Worm (Caenorhabditis elegans): ENCODE data around the gene glf-1.

The glf-1 gene

DNA sequence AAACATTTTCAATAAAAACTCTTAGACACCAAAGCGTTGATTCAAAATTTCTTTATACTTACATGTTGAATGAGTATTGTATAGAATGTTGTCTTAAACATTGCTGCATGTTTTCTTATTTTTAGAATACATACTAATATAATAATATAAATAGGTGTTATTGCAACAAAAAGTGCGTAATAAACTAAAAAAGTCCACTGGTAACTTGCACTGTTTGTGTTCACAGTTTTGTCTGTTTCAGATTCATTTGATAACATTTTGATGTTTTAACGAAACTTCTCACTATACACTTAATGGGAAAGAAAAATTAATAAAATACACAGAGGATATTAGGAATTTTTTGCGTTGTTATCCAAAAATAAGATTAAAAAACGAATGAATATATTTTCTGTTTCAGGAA is 11.8 kb upstream of the glf-1 start, which contains the start of gene srv-19:
srv-19 (minus strand) TSS at position 101 of the 400 bp plus-strand sequence.
- TF ChIP-seq unc-39 (tag; optimal IDR thresholded peaks at IDR 0.05) (no peak), hmg-11 (tag; optimal IDR thresholded peaks at IDR 0.05) (no peak), fkh-10 (GFP tag; optimal IDR thresholded peaks at IDR 0.05) (no peak), lin-15B (tag; optimal IDR thresholded peaks at IDR 0.05) (no peak), nhr-76 (tag; optimal IDR thresholded peaks at IDR 0.05) (no peak), pha-4 (tag; optimal IDR thresholded peaks at IDR 0.05) (no peak), fos-1 (tag; optimal IDR thresholded peaks at IDR 0.05) (no peak), unc-62 (GFP tag; optimal IDR thresholded peaks at IDR 0.05) (no peak), nhr-28 (tag; optimal IDR thresholded peaks at IDR 0.05) (no peak), elt-2 (tag; optimal IDR thresholded peaks at IDR 0.05) (no peak)

DNA sequence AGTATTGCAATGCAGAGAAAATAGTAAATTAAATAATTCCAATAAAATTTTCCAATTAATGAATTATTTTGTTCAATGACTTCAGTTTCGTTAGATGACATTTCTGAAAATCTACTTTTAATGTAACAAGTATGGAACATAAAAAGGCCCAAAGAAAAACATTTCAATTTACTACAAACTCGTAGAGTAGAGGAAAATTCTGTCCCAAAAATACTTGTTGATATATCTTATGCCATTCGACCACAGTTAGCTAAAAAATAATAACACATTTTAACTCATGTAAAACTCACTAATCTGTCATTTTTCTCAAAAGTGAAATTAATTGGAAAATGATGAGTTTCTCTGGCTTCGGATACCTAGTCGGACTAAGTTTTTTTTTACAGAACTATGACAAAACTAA is 8.4 kb upstream of the glf-1 start, which contains the start of gene srv-21:
srv-21 (minus strand) TSS at position 101 of the 400 bp plus-strand sequence.
- TF ChIP-seq ceh-28 (tag; optimal IDR thresholded peaks at IDR 0.05) (no peak), R02D3.7 (tag; optimal IDR thresholded peaks at IDR 0.05) (no peak), ceh-16 (tag; optimal IDR thresholded peaks at IDR 0.05) (no peak), fos-1 (tag; optimal IDR thresholded peaks at IDR 0.05) (no peak), nhr-25 (tag; optimal IDR thresholded peaks at IDR 0.05) (no peak), jun-1 (tag; optimal IDR thresholded peaks at IDR 0.05) (no peak), egl-5 (tag; optimal IDR thresholded peaks at IDR 0.05) (no peak), elt-3 (tag; optimal IDR thresholded peaks at IDR 0.05) (no peak), sea-2 (GFP tag; optimal IDR thresholded peaks at IDR 0.05) (no peak), nhr-76 (tag; optimal IDR thresholded peaks at IDR 0.05) (no peak), fkh-10 (GFP tag; optimal IDR thresholded peaks at IDR 0.05) (no peak), daf-12 (tag; optimal IDR thresholded peaks at IDR 0.05) (no peak), unc-39 (tag; optimal IDR thresholded peaks at IDR 0.05) (no peak), nhr-11 (tag; optimal IDR thresholded peaks at IDR 0.05) (no peak), ztf-11 (tag; optimal IDR thresholded peaks at IDR 0.05) (no peak), nhr-28 (tag; optimal IDR thresholded peaks at IDR 0.05) (no peak)

DNA sequence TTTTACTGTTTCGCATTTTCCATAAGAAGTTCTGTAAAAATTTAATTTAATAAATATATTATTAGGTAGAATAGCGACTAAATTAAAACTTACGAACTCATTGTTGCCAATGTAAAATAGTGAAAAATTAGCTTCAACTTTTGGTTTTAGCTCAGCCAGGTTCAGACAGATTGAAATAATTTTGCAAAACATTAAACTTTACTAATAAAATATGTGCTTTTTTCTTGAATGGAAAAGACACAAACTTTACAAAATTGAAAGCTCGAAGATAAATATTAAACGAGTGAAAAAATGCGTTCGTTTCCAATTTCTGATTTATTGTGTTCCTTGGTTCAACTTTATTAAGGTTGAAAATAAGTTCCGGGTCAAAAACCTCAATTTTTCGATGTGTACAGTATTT is 5.8 kb upstream of the glf-1 start, which contains the start of gene srv-22:
srv-22 (minus strand) TSS at position 101 of the 400 bp plus-strand sequence.
- TF ChIP-seq ceh-28 (tag; optimal IDR thresholded peaks at IDR 0.05) = no peak
- no peak for TF ChIP-seq jun-1 (tag; optimal IDR thresholded peaks at IDR 0.05)
- no peak for TF ChIP-seq fkh-2 (tag; optimal IDR thresholded peaks at IDR 0.05)
- no peak for TF ChIP-seq pha-4 (tag; optimal IDR thresholded peaks at IDR 0.05)
- no peak for TF ChIP-seq pqm-1 (tag; optimal IDR thresholded peaks at IDR 0.05)
- no peak for TF ChIP-seq mml-1 (tag; optimal IDR thresholded peaks at IDR 0.05)

DNA sequence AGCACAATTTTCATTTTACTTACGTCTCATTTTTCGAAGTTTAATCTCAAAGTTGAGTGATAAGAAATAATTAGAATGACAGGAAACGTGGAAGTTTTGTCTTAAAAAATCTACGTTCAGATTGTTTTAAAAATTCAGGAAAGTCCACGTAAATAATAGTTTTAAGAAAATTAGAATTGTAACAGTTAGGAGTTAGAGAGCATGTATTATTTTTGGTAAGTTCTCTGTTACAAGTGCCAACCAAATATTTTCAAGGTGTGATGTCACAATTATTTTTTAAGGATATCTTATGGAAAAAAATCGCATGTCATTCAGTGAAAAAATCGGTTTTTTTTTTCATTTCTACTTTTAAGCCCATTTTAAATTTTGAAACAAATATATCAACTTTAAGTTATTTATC is 1.1 kb upstream of the glf-1 start, which contains the start of gene H04M03.11:
H04M03.11 (minus strand) TSS at position 101 of the 400 bp plus-strand sequence.
- TF ChIP-seq nhr-77 (tag; optimal IDR thresholded peaks at IDR 0.05) (no peak), mdl-1 (tag; optimal IDR thresholded peaks at IDR 0.05) (no peak), nhr-12 (tag; optimal IDR thresholded peaks at IDR 0.05) (no peak), fkh-2 (tag; optimal IDR thresholded peaks at IDR 0.05) (no peak), snpc-4 (tag; optimal IDR thresholded peaks at IDR 0.05) (no peak), egl-27 (tag; optimal IDR thresholded peaks at IDR 0.05) (no peak), nhr-11 (tag; optimal IDR thresholded peaks at IDR 0.05) (no peak)

DNA sequence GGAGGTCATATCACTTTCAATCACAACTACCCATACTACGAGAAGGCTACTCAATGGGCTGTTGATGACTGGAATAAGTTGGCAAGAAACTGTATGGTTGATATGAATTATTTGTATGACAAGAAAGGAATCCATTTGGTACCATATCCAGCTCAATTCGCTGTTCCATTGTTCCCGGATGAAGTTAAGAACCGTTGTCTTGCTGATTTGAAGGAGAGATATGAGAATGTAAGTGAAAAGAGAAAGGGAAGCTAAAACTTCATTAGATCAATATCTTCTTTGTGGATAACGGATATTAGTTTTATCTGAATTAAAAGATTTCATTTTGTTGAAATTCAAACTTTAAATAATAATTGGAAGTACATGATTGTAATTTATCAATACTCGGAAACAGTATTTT is 970 bp downstream of the glf-1 start:
- TF ChIP-seq R02D3.7 (tag; optimal IDR thresholded peaks at IDR 0.05) (no peak), nhr-43 (tag; optimal IDR thresholded peaks at IDR 0.05; ENCODE audit: poor library complexity, severe bottlenecking) (no peak), ztf-11 (tag; optimal IDR thresholded peaks at IDR 0.05) (no peak)

DNA sequence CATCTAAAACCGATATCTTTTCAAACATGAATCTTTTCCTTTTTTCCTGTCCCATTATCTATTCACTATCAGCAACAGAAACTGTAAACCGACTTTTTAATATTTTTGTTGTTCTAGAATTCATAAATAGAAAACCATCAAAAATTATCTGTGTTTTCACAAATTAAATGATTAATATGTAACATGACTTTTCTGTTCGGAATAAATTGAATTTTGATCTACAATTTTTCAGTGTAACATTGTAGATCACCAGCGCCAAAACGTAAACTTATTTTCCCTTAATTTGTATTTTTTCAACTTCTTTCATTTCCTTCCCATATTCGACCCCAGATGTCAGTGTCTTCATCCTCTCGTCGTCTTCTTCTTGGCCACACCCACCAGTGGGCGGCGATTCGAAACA is 5.6 kb downstream of the glf-1 start, which contains the start of gene H04M03.3:
H04M03.3 (plus strand) TSS at position 301 of the 400 bp plus-strand sequence.
- TF ChIP-seq ceh-82 (tag; optimal IDR thresholded peaks at IDR 0.05) (no peak), snpc-4 (tag; optimal IDR thresholded peaks at IDR 0.05) (no peak), ceh-9 (tag; optimal IDR thresholded peaks at IDR 0.05) (no peak), aly-2 (tag; optimal IDR thresholded peaks at IDR 0.05) (no peak), fkh-2 (tag; optimal IDR thresholded peaks at IDR 0.05) (no peak), ZK546.5 (tag; optimal IDR thresholded peaks at IDR 0.05) (no peak), sea-2 (GFP tag; optimal IDR thresholded peaks at IDR 0.05) (no peak), elt-1 (tag; optimal IDR thresholded peaks at IDR 0.05) (no peak), lin-39 (tag; optimal IDR thresholded peaks at IDR 0.05) (no peak), ztf-4 (tag; optimal IDR thresholded peaks at IDR 0.05) (no peak), nhr-67 (tag; optimal IDR thresholded peaks at IDR 0.05) (no peak), nhr-43 (tag; optimal IDR thresholded peaks at IDR 0.05; ENCODE audit: poor library complexity, severe bottlenecking) (no peak), daf-12 (tag; optimal IDR thresholded peaks at IDR 0.05) (no peak), zag-1 (tag; optimal IDR thresholded peaks at IDR 0.05) (no peak), tbx-2 (tag; optimal IDR thresholded peaks at IDR 0.05) (no peak), eor-1 (tag; optimal IDR thresholded peaks at IDR 0.05) (no peak), lin-15B (tag; optimal IDR thresholded peaks at IDR 0.05) (no peak), nhr-77 (tag; optimal IDR thresholded peaks at IDR 0.05) (no peak)
